Fruit fly (Drosophila melanogaster) whole organism, larva: ENCODE data around the gene IA-2.

Experiments used
- noc ChIP-seq: fragments of 200-800 bp; sonication (Bioruptor generic); optimal IDR thresholded peaks from 3 replicates; lab custom pipeline; 2019; ENCODE audit warnings: missing biosample characterization, mild to moderate bottlenecking, missing genetic modification characterization, moderate library complexity

Gene IA-2

DNA sequence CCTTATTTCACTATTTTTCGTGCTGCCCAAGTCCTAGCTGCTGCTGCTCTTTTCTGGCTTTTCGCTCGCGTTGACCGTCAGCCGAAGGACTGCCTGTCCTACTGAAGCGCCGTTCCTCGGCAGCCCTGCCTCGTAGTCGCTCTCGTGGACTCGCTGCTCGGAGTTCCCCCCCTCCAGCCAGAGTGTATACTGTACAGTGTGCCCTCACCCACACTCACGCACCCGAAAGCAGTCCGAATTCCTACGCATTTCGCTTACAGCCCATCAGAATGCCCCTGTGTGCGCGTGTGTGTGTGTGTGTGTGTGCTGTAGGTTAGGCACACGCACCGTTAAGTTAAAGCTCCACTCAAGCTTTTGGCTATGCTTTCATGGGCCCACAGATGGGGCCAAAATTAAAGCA is at the start of gene IA-2:
Gene IA-2 (minus strand): TSS at position 89 of the 400 bp plus-strand sequence.
- TF ChIP-seq noc (tag; lab: Kevin White, UChicago): no peak

DNA sequence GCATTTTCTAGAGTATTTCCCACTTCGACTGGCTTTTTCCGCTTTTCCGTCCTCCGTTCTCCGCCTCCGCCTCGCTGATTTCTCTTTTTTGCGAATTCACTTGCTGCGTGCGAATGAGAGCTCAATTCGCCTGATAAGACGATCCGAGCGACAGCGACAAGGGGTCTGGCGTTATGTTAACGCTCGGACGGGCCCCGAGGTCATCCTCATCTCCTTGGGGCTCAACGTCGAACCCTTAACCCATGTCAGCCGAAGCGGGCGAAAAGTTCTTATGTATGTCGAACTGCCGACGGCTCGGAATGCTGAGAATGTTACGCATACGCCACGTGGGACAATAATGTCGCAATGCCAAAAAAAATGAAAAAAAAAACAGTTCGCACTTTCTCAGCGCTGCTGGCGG is 47.6 kb upstream of the IA-2 start:
- no peak for TF ChIP-seq noc (tag; lab: Kevin White, UChicago)

DNA sequence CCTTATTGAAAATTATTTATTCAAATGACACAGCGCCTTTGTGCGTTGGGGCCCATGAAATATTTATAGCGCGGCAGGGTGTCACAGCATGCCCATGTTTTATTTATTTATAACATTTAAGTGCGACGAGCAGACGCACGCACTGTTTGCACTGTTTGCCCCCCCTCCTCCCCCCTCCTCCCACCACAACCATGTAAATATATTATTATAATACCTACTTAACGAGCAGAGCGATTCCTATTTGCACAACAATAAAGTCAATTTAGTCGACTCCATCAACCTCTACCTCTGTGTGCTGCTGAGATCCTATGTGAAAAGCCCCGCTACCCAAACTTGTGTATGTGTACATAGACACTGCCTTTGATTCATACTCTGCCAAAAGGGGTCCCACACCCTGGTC is 46.9 kb upstream of the IA-2 start:
- peak; percentile 10 for TF ChIP-seq noc (tag; lab: Kevin White, UChicago)

DNA sequence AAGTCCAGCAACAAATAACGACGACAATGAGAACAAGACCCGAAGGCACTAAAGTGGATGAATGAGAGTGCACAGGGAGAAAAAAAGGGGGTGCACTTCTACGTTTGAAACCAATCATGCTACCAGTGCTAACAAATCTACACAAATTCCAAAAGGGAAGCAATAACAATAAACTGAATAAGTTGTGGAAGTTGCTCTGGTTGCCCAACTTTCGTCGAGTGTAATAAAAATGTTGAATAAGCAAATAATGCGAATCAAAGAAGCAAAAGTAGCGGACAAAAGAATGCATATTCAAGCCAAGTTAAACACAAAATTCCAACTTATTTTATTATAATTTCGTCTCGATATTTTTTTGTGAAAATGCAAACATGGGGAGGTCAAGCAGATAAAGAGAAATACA is 43.8 kb upstream of the IA-2 start:
- TF ChIP-seq noc (tag; lab: Kevin White, UChicago): no peak

DNA sequence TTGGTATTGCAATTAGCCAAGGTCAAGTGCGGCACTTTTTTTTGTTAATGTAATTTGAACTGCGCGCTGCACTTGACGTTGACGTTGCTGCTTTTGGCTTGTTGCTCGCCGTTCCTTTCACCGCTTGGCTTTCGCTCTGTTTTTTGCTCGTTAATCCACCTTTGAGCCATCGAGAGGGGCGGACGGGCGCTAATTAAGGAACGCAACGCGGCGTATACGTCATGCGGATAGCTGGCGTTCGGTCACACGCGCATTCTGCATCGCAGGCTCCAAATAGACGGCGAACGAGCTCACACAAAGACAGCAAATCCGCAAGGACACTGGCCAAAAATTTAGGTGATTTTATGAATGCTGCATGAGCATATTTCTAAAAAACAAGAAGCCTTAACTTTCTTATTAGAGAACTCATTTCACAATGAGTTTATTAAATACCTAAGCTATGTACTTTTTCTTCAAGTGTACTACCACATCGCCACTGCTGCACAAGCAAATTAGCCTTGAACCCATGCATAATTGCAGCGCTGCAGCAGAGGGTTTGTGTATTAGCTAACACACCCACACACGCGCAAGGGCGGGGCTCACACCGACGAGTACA is 38.6 kb upstream of the IA-2 start:
- no peak for TF ChIP-seq noc (tag; lab: Kevin White, UChicago)

DNA sequence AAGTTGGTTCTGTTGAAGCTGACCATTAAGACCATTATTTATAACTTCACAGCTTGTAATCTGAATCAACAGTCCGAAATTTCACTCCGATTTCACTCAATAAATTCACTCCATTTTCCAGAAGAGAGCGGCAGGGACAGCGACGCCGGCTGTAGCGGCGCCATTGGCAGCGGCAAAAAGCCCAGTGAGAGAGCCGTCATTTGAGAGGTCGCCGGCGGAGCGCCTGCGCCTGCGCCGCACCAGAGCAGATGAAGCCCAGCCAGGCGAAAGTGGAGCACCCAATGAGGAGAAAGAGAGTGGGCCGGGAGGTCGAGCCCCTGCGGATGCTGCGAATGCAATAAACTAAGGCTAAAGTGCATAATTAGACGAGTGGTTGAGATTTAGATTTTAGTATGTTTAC is 34.8 kb upstream of the IA-2 start:
- no peak for TF ChIP-seq noc (tag; lab: Kevin White, UChicago)

DNA sequence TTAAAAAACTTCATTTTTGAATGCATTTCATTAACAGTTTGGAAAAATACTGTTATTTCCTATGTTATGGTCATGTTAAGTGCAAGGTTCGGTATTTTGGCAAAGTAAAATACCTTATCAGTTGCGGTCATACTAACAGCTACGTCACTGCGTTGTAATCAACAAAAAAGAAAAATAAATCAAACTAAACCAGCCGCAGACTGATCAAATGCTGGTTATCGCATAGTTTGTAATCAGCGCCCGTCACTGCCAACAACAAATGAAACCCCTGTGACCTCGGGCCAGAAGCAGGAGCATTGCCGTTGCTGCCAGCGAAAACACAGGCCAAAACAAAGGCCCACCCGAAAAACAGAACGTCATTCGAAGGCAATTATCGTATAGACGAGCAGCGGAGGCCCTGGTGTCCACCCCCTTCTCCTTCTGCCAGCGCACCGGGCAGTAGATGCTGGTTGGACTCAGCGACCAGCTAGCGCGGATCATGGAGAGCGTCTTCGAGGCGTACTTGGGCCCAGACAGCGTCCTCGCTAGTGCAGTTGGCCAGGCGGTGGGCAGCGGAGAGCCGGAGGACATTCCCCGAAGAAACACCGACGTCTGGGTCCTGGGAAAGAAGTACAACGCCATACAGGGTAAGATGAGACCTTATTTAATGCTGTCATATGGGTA is 33.1 kb upstream of the IA-2 start, which contains the start of gene Atg4a:
Gene Atg4a (plus strand): TSS at position 110 of the 663 bp plus-strand sequence.
- TF ChIP-seq noc (tag; lab: Kevin White, UChicago): no peak

DNA sequence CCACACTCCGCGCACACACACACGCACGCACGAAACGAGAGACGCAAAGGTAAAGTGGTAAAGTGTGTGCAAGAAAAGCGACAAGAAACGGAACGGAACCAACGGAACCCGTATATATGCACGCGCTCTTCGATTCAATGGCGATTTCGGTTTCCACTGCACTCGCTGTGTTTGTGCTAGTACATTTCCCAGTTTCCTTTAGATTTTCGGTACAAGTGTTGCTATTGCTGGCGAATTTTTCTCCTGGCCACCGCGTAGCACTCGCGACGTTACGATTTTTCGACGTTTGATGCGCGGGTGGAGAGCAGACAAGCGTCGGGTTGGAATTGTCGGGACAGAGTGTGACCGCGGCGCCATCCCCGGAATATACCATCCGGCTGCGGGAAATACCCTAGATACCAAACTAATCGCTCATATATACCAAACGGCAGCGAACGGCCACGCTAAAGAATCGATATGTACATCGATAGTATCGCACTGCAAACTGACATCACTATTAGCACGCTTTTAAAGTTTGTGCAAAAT is 29.7 kb upstream of the IA-2 start, which contains the start of the genes S and ast:
Gene S (minus strand): TSS at position 347 of the 525 bp plus-strand sequence.
Gene ast (plus strand): TSS at position 480 of the 525 bp plus-strand sequence.
- peak; percentile 61 for TF ChIP-seq noc (tag; lab: Kevin White, UChicago)

DNA sequence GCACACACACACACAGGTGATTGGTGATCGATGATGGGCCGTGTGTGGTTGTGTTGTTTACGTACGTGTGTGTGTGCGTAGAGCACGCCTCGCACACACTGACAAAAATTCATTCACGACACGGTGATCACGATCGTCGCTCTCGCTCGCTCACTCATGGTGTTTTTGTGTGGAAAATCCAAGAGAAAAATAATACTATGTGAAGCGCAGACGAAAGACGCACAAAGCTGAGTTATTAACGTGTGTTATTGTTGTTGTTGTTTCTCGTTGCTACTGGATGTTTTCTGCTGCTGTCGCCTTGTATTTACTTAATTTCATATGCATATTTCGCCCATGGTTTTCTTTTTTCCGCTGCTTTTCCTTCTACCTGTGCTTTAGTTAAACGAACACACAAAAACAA is 29.2 kb upstream of the IA-2 start:
- no peak for TF ChIP-seq noc (tag; lab: Kevin White, UChicago)

DNA sequence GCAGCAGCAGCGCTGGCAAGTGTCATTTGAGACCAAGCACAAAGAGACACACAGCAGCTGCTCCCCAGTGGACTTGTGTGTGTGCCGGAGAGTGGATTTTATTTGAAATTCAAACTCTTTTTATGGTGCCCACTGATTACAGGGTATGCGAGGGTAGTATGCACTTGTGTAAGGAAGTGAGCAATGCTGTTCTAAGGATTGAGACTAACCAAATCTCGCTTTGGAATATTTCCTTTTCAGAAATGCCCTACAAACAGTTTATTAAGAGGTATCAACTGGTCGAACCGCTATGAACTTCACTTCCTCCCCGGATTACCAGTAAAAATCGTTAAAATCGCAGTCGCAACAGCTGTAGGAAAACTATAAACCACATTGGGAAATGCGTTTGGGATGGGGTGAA is 27.9 kb upstream of the IA-2 start:
- TF ChIP-seq noc (tag; lab: Kevin White, UChicago): no peak

DNA sequence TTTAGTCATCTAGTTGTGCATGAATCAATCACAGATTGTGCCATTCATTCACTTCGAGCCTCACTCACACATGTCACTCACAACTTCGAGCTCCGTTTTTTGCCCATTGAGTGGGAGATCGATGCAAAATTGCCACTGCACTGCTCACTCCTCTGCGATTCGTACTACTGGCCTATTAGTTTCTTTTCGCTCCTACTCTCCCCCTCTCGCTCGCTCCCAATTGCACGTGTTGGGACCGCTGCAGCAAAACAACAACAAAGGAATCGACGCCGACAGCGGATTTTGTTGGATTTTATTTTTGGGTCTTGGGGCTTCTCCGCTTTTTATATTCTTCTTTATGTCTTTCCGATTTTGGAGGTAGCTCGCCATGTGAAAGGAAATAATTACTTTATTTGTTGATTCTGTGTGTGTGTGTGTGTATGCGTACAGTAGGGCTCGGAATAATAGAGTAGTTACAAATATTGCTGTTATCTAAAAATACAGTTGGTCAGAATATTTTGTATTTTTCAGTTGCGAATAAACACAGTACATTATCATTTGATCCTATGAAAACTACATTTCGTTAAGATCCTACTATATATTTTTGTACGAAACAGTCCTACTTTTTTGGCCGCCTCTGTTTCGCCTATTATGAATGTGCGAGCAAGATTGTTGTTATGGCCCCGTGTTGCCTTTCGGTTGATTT is 26.5 kb upstream of the IA-2 start:
- peak; percentile 54 for TF ChIP-seq noc (tag; lab: Kevin White, UChicago)

DNA sequence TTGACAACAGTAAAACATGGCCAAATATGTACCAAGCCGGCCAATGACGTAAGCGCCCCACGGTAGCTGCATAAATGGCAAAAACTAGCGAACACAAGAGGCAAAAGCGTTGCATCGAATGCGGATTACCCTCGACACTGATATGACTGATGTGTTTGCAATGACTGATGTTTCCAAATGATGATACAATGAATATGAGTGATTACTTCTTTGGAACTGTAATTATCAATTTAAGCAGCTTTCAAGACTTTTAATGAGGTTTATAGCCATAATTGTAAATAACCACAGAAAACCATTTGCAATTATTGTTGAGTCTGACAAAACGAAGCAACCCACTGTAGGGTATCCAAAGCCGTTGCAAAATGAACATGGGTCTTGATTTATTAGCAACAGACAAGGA is 25.7 kb upstream of the IA-2 start:
- TF ChIP-seq noc (tag; lab: Kevin White, UChicago): peak; percentile 35

DNA sequence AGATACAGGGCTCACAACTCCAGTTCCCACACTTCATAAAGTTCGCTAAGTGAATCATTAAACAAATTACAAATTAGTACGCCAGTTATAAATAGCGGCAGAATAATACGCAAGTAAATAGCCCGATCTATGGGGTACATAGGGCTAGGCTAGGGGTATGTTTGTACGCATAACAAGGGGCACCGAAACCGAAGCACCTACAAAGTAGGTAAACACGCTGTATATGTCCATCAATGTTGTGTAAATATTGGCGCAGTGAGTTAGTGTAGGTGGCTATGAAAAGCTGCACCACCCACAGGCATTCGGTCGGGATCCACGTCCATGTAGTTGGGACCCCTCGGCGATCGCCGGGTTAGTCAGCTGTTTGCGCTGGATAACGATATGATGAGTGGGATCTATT is 24.3 kb upstream of the IA-2 start:
- peak; percentile 47 for TF ChIP-seq noc (tag; lab: Kevin White, UChicago)

DNA sequence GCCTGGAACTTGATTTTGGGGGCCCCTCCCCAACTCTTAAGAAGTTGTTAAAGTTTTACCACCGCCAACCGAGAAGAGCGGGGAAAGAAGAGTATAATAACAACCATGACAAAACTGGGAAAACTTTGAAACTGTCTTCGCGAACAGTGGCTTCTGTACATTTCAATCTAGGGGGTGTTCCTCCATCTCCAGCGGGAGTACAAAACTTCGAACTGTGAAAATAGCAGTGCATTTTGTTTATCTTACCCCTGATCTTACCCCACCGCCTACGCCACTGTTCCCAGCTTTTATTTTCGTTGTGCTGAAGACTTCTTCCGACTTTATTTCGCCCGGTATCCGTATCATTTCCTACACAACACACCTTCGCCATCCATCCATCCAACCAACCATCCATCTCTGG is 23.1 kb upstream of the IA-2 start:
- TF ChIP-seq noc (tag; lab: Kevin White, UChicago): peak; percentile 24

DNA sequence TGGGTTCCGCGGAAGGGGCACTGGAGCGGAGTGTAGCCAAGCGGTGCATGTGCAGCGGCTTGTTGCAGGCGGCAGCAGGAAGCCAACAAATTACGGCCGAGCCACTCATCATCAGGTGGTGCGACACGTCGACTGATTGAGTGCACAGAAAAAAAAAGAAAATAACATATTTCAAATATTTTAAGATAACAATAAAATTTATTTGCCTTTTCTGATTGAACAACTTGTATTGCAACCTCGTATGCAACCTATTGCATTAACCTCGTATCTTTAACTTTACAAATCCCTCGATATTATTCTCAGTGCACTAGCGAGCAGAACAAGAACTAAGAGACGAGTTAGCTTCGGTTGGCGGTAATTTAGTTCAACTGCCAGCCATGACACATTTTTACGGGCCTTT is 22.5 kb upstream of the IA-2 start:
- no peak for TF ChIP-seq noc (tag; lab: Kevin White, UChicago)

DNA sequence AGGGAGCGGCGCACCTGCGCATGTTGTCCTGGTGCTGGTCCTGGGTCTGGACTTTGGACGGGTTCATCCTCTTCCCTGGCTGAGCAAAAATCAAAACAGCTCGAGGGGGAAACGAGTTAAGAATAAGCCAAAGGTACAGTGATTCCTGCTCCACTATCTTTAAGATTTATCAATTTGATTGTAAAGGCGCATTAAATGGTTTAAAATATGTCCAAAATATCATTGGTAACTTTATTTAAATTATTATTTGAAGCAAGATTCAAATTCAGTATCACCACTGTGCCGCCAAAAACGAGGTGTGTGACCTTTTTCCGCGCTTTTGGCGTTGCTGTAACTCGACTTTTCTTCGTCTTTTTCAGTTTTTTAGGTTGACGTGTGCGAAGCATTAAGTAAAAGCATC is 21.6 kb upstream of the IA-2 start:
- TF ChIP-seq noc (tag; lab: Kevin White, UChicago): no peak
